Worm (Caenorhabditis elegans) whole organism, mixed stage, embryonic: ENCODE measurements around the gene nas-6.

Source experiments
- M03D4.4 ChIP-seq: sonication (generic microtip); optimal IDR thresholded peaks from 2 replicates; lab custom pipeline; 2017; ENCODE audit warnings: mild to moderate bottlenecking, missing genetic modification characterization, missing compliant biosample characterization
- blmp-1 ChIP-seq: fragments of 150-350 bp; optimal IDR thresholded peaks from 2 replicates; lab custom pipeline; 2014; ENCODE audit warnings: missing biosample characterization, missing genetic modification characterization
- ces-1 ChIP-seq: fragments of 150-350 bp; optimal IDR thresholded peaks from 2 replicates; lab custom pipeline; 2014; ENCODE audit warnings: missing biosample characterization, missing genetic modification reagents, missing genetic modification characterization
- elt-3 ChIP-seq: fragments of 150-350 bp; optimal IDR thresholded peaks from 2 replicates; lab custom pipeline; 2014; ENCODE audit warnings: missing biosample characterization, missing genetic modification characterization
- flh-1 ChIP-seq: fragments of 200-800 bp; sonication (Bioruptor generic); optimal IDR thresholded peaks from 2 replicates; lab custom pipeline; 2018; ENCODE audit warnings: mild to moderate bottlenecking, missing genetic modification characterization, moderate library complexity, missing compliant biosample characterization
- mab-5 ChIP-seq: fragments of 150-350 bp; optimal IDR thresholded peaks from 2 replicates; lab custom pipeline; 2014; ENCODE audit warnings: missing biosample characterization, missing genetic modification characterization
- mep-1 ChIP-seq: fragments of 150-350 bp; optimal IDR thresholded peaks from 2 replicates; lab custom pipeline; 2017; ENCODE audit warnings: missing biosample characterization, missing genetic modification reagents, missing genetic modification characterization, inconsistent platforms
- nhr-237 ChIP-seq: fragments of 150-350 bp; optimal IDR thresholded peaks from 2 replicates; lab custom pipeline; 2014; ENCODE audit warnings: missing biosample characterization, missing genetic modification characterization
- nhr-28 ChIP-seq: fragments of 150-350 bp; optimal IDR thresholded peaks from 2 replicates; lab custom pipeline; 2014; ENCODE audit warnings: missing biosample characterization, missing genetic modification characterization
- nhr-76 ChIP-seq: sonication (generic microtip); optimal IDR thresholded peaks from 2 replicates; lab custom pipeline; 2017; ENCODE audit warnings: missing biosample characterization, missing genetic modification characterization
- pha-4 ChIP-seq: fragments of 150-350 bp; optimal IDR thresholded peaks from 2 replicates; lab custom pipeline; 2018; ENCODE audit warnings: missing biosample characterization, missing genetic modification reagents, missing genetic modification characterization
- snpc-4 ChIP-seq: fragments of 150-350 bp; optimal IDR thresholded peaks from 2 replicates; lab custom pipeline; 2014; ENCODE audit warnings: missing biosample characterization, missing genetic modification characterization
- unc-120 ChIP-seq: sonication (generic microtip); optimal IDR thresholded peaks from 2 replicates; lab custom pipeline; 2017; ENCODE audit warnings: missing genetic modification characterization, missing compliant biosample characterization; ENCODE audit not compliant: poor library complexity, severe bottlenecking

- TF ChIP-seq mep-1 (tag; lab: Kevin White, UChicago) (no peak), flh-1 (GFP tag; lab: Kevin White, UChicago) (no peak), snpc-4 (tag; lab: Kevin White, UChicago) (no peak), unc-120 (tag; lab: Kevin White, UChicago) (no peak), mab-5 (tag; lab: Kevin White, UChicago) (no peak), ces-1 (GFP tag; lab: Kevin White, UChicago) (no peak), nhr-76 (tag; lab: Kevin White, UChicago) (no peak), blmp-1 (tag; lab: Kevin White, UChicago) (no peak), elt-3 (tag; lab: Kevin White, UChicago) (no peak), M03D4.4 (tag; lab: Kevin White, UChicago) (no peak), pha-4 (tag; lab: Kevin White, UChicago) (no peak), nhr-237 (no peak), nhr-28 (tag; lab: Kevin White, UChicago) (no peak)
These were observed 40.1 kb downstream of the nas-6 start, which contains the start of gene F11E6.8 for ce11 chrIV:17450443-17450842.
